Worm (Caenorhabditis elegans): ENCODE results near the gene nsun-5.

ce11 chrII:15008481-15009057 is 39.2 kb downstream of the nsun-5 start:
- no peak for TF ChIP-seq cog-1 (tag; optimal IDR thresholded peaks at IDR 0.05)
- no peak for TF ChIP-seq tab-1 (GFP tag; IDR thresholded peaks at IDR 0.05)
- TF ChIP-seq T22C8.4 (GFP tag; IDR thresholded peaks at IDR 0.05) = no peak
- no peak for TF ChIP-seq ztf-29 (GFP tag; IDR thresholded peaks at IDR 0.05)
- TF ChIP-seq flt-1 (GFP tag; IDR thresholded peaks at IDR 0.05) = no peak
- TF ChIP-seq klf-2 (GFP tag; conservative IDR thresholded peaks at IDR 0.05) = no peak
- no peak for TF ChIP-seq med-1 (GFP tag; optimal IDR thresholded peaks at IDR 0.05; ENCODE audit: insufficient read depth)
- no peak for TF ChIP-seq ref-1 (GFP tag; conservative IDR thresholded peaks at IDR 0.05)
- TF ChIP-seq ztf-23 (GFP tag; IDR thresholded peaks at IDR 0.05) = no peak

Measured in whole organism, midembryonic.